Fruit fly (Drosophila melanogaster): ENCODE data around the gene Hsc70-2.

Hsc70-2 gene

DNA sequence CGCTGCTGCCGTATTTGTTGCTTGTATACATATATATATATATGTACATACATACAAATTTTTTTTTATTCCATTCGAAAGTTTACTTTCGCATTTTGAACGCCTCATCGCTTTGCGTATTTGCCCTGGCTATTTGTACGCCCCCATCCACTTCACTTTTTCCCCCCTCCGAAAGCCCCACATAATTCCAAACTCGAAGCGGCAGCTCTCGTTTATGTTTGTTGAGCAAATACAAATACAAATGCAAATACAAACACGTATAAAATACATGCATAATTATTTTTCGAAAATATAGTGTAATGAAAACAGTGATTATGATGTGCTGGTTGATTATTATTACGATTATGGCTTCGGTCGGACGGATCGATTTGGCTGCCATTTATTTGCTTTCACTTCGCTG is 23.5 kb downstream of the Hsc70-2 start (continued):
- peak; percentile 53 for TF ChIP-seq CG9797 (GFP tag; optimal IDR thresholded peaks at IDR 0.05)
- TF ChIP-seq Lhr (GFP tag; optimal IDR thresholded peaks at IDR 0.05) = peak; percentile 86
- peak; percentile 20 for TF ChIP-seq MESR4 (GFP tag; optimal IDR thresholded peaks at IDR 0.05)
- 0 out of 2 replicates have a peak, but pooled peaks have one; percentile 28 for TF ChIP-seq CG10321 (GFP tag; IDR thresholded peaks at IDR 0.05)
- peak; percentile 93 for TF ChIP-seq sqz (GFP tag; optimal IDR thresholded peaks at IDR 0.05)
- peak; percentile 87 for TF ChIP-seq CG17802 (tag; optimal IDR thresholded peaks at IDR 0.05)
- peak; percentile 89 for TF ChIP-seq ash1 (GFP tag; optimal IDR thresholded peaks at IDR 0.05)
- peak; percentile 28 for TF ChIP-seq D19B (GFP tag; optimal IDR thresholded peaks at IDR 0.05)
- TF ChIP-seq Atf-2 (GFP tag; optimal IDR thresholded peaks at IDR 0.05) = peak; percentile 59
- peak; percentile 44 for TF ChIP-seq lmd (GFP tag; IDR thresholded peaks at IDR 0.05)
- TF ChIP-seq Xbp1 (GFP tag; optimal IDR thresholded peaks at IDR 0.05) = peak; percentile 53
- peak; percentile 68 for TF ChIP-seq disco-r (GFP tag; optimal IDR thresholded peaks at IDR 0.05)
- TF ChIP-seq CG6254 (GFP tag; optimal IDR thresholded peaks at IDR 0.05) = peak; percentile 85
- peak; percentile 93 for TF ChIP-seq CG2678 (tag; optimal IDR thresholded peaks at IDR 0.05)
- peak; percentile 45 for TF ChIP-seq CG10462 (GFP tag; optimal IDR thresholded peaks at IDR 0.05)
- peak; percentile 87 for TF ChIP-seq Awh (GFP tag; IDR thresholded peaks at IDR 0.05)
- no peak for TF ChIP-seq toy (GFP tag; IDR thresholded peaks at IDR 0.05)
- TF ChIP-seq fd102C (GFP tag; optimal IDR thresholded peaks at IDR 0.05) = peak; percentile 65
- TF ChIP-seq ken (GFP tag; IDR thresholded peaks at IDR 0.05) = peak; percentile 64; the same call in 1 of the 3 replicates
- TF ChIP-seq CG6689 (GFP tag; IDR thresholded peaks at IDR 0.05) = peak; percentile 58
- no peak for TF ChIP-seq Taf1 (GFP tag; IDR thresholded peaks at IDR 0.05)
- peak; percentile 75 for TF ChIP-seq HmgZ (tag; optimal IDR thresholded peaks at IDR 0.05)
- TF ChIP-seq Sox100B (GFP tag; optimal IDR thresholded peaks at IDR 0.05) = peak; percentile 95
- peak; percentile 56 for TF ChIP-seq chn (GFP tag; optimal IDR thresholded peaks at IDR 0.05)
- TF ChIP-seq HLH54F (GFP tag; optimal IDR thresholded peaks at IDR 0.05) = peak; percentile 12
- TF ChIP-seq ranshi (GFP tag; IDR thresholded peaks at IDR 0.05) = peak; percentile 77
- no peak for TF ChIP-seq CG9215 (GFP tag; IDR thresholded peaks at IDR 0.05)
- TF ChIP-seq NfI (GFP tag; optimal IDR thresholded peaks at IDR 0.05) = peak; percentile 60
- TF ChIP-seq CG30020 (tag; optimal IDR thresholded peaks at IDR 0.05) = no peak
- TF ChIP-seq CG11723 (GFP tag; optimal IDR thresholded peaks at IDR 0.05) = peak; percentile 91
- peak; percentile 97 for TF ChIP-seq nau (GFP tag; optimal IDR thresholded peaks at IDR 0.05)
- peak; percentile 58 for TF ChIP-seq Hr3 (GFP tag; optimal IDR thresholded peaks at IDR 0.05)
- no peak for TF ChIP-seq emc (GFP tag; optimal IDR thresholded peaks at IDR 0.05)
- peak; percentile 88 for TF ChIP-seq CG18599 (GFP tag; optimal IDR thresholded peaks at IDR 0.05)
- TF ChIP-seq lov (optimal IDR thresholded peaks at IDR 0.05) = no peak
- TF ChIP-seq lov (GFP tag; IDR thresholded peaks at IDR 0.05) = peak; percentile 78; the same call in 2 of the 3 replicates
- peak; percentile 93 for TF ChIP-seq bcd (GFP tag; optimal IDR thresholded peaks at IDR 0.05)
- no peak for TF ChIP-seq Tbp (GFP tag; optimal IDR thresholded peaks at IDR 0.05)
- peak; percentile 39; the same call in 1 of the 2 replicates for TF ChIP-seq dimm (GFP tag; IDR thresholded peaks at IDR 0.05)
- TF ChIP-seq CG4424 (GFP tag; optimal IDR thresholded peaks at IDR 0.05) = peak; percentile 78
- peak; percentile 82 for TF ChIP-seq run (tag; optimal IDR thresholded peaks at IDR 0.05)
- peak; percentile 71 for TF ChIP-seq cato (GFP tag; optimal IDR thresholded peaks at IDR 0.05; ENCODE audit: borderline replicate concordance)
- no peak for TF ChIP-seq CG2129 (GFP tag; IDR thresholded peaks at IDR 0.05; ENCODE audit: partially characterized antibody)
- TF ChIP-seq pnt (GFP tag; optimal IDR thresholded peaks at IDR 0.05) = peak; percentile 71
- peak; percentile 80; the same call in 2 of the 3 replicates for TF ChIP-seq otp (GFP tag; IDR thresholded peaks at IDR 0.05)
- TF ChIP-seq CG8944 (GFP tag; optimal IDR thresholded peaks at IDR 0.05) = peak; percentile 67
- TF ChIP-seq Dip3 (GFP tag; optimal IDR thresholded peaks at IDR 0.05) = no peak
- TF ChIP-seq CG4360 (GFP tag; IDR thresholded peaks at IDR 0.05) = peak; percentile 49; the same call in 1 of the 2 replicates
- no peak for TF ChIP-seq nerfin-2 (GFP tag; IDR thresholded peaks at IDR 0.05; ENCODE audit: partially characterized antibody)
- peak; percentile 85 for TF ChIP-seq Fer3 (tag; optimal IDR thresholded peaks at IDR 0.05)
- peak; percentile 51 for TF ChIP-seq Antp (GFP tag; optimal IDR thresholded peaks at IDR 0.05)

Data from whole organism, embryonic.